Fruit fly (Drosophila melanogaster): ENCODE results near the gene CG45060.

CG45060 gene

DNA sequence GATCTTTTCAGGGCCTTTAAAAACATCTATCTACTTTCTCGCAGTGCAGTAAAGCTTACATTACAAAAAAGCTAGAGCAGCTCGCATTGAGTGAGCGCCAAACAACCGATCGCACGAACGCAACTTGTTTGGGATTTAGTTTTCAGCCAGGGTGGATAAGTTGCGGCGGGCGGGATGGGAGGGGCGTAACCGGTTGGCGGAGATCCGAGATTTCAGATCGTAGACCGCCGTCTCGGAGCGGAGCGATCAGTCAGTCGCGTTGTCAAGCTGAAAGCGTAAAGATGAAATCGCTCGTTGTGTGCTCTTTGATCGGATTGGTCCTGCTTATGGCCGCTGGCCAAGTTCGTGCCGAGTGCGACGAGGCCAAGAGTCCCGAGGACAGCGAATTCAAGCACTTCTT, 15.9 kb upstream of the CG45060 start, which contains the start of gene CG9691 (continued):
- no peak for TF ChIP-seq CG8089 (GFP tag; optimal IDR thresholded peaks at IDR 0.05)
- no peak for TF ChIP-seq CG30403 (GFP tag; optimal IDR thresholded peaks at IDR 0.05)
- peak; percentile 78 for TF ChIP-seq crol (GFP tag; IDR thresholded peaks at IDR 0.05)
- TF ChIP-seq dysf (GFP tag; IDR thresholded peaks at IDR 0.05), result peak; percentile 32; the same call in 1 of the 3 replicates
- no peak for TF ChIP-seq CG12071 (GFP tag; optimal IDR thresholded peaks at IDR 0.05)
- TF ChIP-seq CG7839 (tag; optimal IDR thresholded peaks at IDR 0.05), result peak; percentile 8
- peak; percentile 83 for TF ChIP-seq Deaf1 (tag; optimal IDR thresholded peaks at IDR 0.05)
- TF ChIP-seq CHES-1-like (GFP tag; optimal IDR thresholded peaks at IDR 0.05), result no peak
- TF ChIP-seq CG13894 (tag; optimal IDR thresholded peaks at IDR 0.05), result peak; percentile 1
- no peak for TF ChIP-seq jigr1 (GFP tag; IDR thresholded peaks at IDR 0.05)
- peak; percentile 26 for TF ChIP-seq CG2678 (tag; optimal IDR thresholded peaks at IDR 0.05)
- TF ChIP-seq tap (tag; optimal IDR thresholded peaks at IDR 0.05), result peak; percentile 2
- TF ChIP-seq chinmo (GFP tag; IDR thresholded peaks at IDR 0.05; ENCODE audit: partially characterized antibody), result 0 out of 4 replicates have a peak, but pooled peaks have one; percentile 40
- no peak for TF ChIP-seq CG6272 (GFP tag; IDR thresholded peaks at IDR 0.05)
- TF ChIP-seq PHDP (tag; optimal IDR thresholded peaks at IDR 0.05), result no peak
- 0 out of 3 replicates have a peak, but pooled peaks have one; percentile 36 for TF ChIP-seq Dbx (GFP tag; IDR thresholded peaks at IDR 0.05)
- peak; percentile 40; the same call in 1 of the 2 replicates for TF ChIP-seq Bgb (GFP tag; IDR thresholded peaks at IDR 0.05; ENCODE audit: partially characterized antibody)
- no peak for TF ChIP-seq ind (GFP tag; optimal IDR thresholded peaks at IDR 0.05)
- TF ChIP-seq oc (tag; optimal IDR thresholded peaks at IDR 0.05), result peak; percentile 71
- no peak for TF ChIP-seq gsb (GFP tag; IDR thresholded peaks at IDR 0.05)
- TF ChIP-seq so (GFP tag; IDR thresholded peaks at IDR 0.05), result 0 out of 3 replicates have a peak, but pooled peaks have one; percentile 15
- TF ChIP-seq CG10543 (GFP tag; optimal IDR thresholded peaks at IDR 0.05), result peak; percentile 50
- TF ChIP-seq Bdp1 (GFP tag; optimal IDR thresholded peaks at IDR 0.05), result no peak
- no peak for TF ChIP-seq NC2β (GFP tag; optimal IDR thresholded peaks at IDR 0.05)
- peak; percentile 89 for TF ChIP-seq CG5180 (GFP tag; optimal IDR thresholded peaks at IDR 0.05)
- TF ChIP-seq sisA (GFP tag; IDR thresholded peaks at IDR 0.05), result no peak
- TF ChIP-seq Drgx (GFP tag; IDR thresholded peaks at IDR 0.05), result peak; percentile 40; the same call in 1 of the 2 replicates
- no peak for TF ChIP-seq CG12219 (GFP tag; optimal IDR thresholded peaks at IDR 0.05)
- no peak for TF ChIP-seq CG6765 (GFP tag; optimal IDR thresholded peaks at IDR 0.05)
- TF ChIP-seq CG34376 (GFP tag; optimal IDR thresholded peaks at IDR 0.05), result peak; percentile 3
- peak; percentile 12; the same call in 1 of the 2 replicates for TF ChIP-seq CG9932 (GFP tag; IDR thresholded peaks at IDR 0.05)
- peak; percentile 22 for TF ChIP-seq Blimp-1 (GFP tag; optimal IDR thresholded peaks at IDR 0.05)

DNA sequence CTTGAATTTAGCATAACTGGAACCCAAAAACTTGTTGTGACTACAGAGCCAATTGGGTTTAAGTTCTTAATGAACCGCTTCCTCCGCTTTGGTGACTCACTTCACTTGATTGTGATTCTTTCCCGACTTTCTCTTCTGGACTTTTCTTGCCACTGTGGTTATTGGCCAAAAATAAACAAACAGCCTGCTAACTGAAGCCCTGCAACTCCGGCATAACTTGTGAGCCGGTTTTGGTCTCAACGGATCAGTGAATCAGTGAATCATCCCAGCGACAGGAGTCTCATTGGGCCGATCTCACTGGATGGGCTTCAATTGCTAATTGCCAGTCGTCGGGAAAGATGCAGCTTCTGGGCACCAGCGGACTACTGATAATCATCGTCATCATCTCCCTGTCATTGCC, 14.5 kb upstream of the CG45060 start:
- TF ChIP-seq disco-r (GFP tag; optimal IDR thresholded peaks at IDR 0.05) (no peak), CG31388 (GFP tag; optimal IDR thresholded peaks at IDR 0.05) (no peak), nerfin-1 (tag; optimal IDR thresholded peaks at IDR 0.05) (no peak), Mes4 (GFP tag; optimal IDR thresholded peaks at IDR 0.05) (no peak), CG32767 (GFP tag; IDR thresholded peaks at IDR 0.05) (no peak), wek (GFP tag; optimal IDR thresholded peaks at IDR 0.05) (no peak), eyg (GFP tag; optimal IDR thresholded peaks at IDR 0.05) (no peak), Sox100B (GFP tag; optimal IDR thresholded peaks at IDR 0.05) (no peak), gsb (GFP tag; IDR thresholded peaks at IDR 0.05) (no peak), GATAe (GFP tag; conservative IDR thresholded peaks at IDR 0.05) (no peak), stwl (tag; optimal IDR thresholded peaks at IDR 0.05) (no peak), CG13775 (GFP tag; optimal IDR thresholded peaks at IDR 0.05) (no peak), chif (GFP tag; optimal IDR thresholded peaks at IDR 0.05) (no peak), Opbp (GFP tag; IDR thresholded peaks at IDR 0.05; ENCODE audit: partially characterized antibody) (no peak), CG3163 (GFP tag; optimal IDR thresholded peaks at IDR 0.05) (no peak), Atf3 (GFP tag; optimal IDR thresholded peaks at IDR 0.05) (no peak)

Data from whole organism, embryonic.